Fruit fly (Drosophila melanogaster) whole organism, adult: ENCODE data around the gene slif.

Source experiments
- CG11617 ChIP-seq: fragments of 200-800 bp; sonication (Bioruptor generic); optimal IDR thresholded peaks from 2 replicates; lab custom pipeline; 2017; ENCODE audit warnings: mild to moderate bottlenecking, missing biosample characterization, missing genetic modification reagents, missing genetic modification characterization
- CG12768 ChIP-seq: fragments of 200-800 bp; sonication (Bioruptor generic); optimal IDR thresholded peaks from 2 replicates; lab custom pipeline; 2017; ENCODE audit warnings: missing biosample characterization, missing genetic modification characterization, mild to moderate bottlenecking, moderate library complexity, missing genetic modification reagents
- CG14711 ChIP-seq: fragments of 200-800 bp; sonication (Bioruptor generic); optimal IDR thresholded peaks from 2 replicates; lab custom pipeline; 2018; ENCODE audit warnings: missing biosample characterization, mild to moderate bottlenecking, missing genetic modification characterization, moderate library complexity
- CG1620 ChIP-seq: fragments of 200-800 bp; sonication (Bioruptor generic); optimal IDR thresholded peaks from 2 replicates; lab custom pipeline; 2016; ENCODE audit warnings: missing biosample characterization, missing genetic modification characterization
- CG33017 ChIP-seq: fragments of 200-800 bp; sonication (Bioruptor generic); optimal IDR thresholded peaks from 2 replicates; lab custom pipeline; 2018; ENCODE audit warnings: missing biosample characterization, mild to moderate bottlenecking, missing genetic modification characterization, moderate library complexity
- CG5204 ChIP-seq: fragments of 200-800 bp; sonication (Bioruptor generic); optimal IDR thresholded peaks from 2 replicates; lab custom pipeline; 2016; ENCODE audit warnings: missing biosample characterization, missing genetic modification characterization
- CG7045 ChIP-seq: fragments of 200-800 bp; sonication (Bioruptor generic); optimal IDR thresholded peaks from 2 replicates; lab custom pipeline; 2017; ENCODE audit warnings: missing biosample characterization, mild to moderate bottlenecking, missing genetic modification characterization
- CG7101 ChIP-seq: fragments of 200-800 bp; sonication (Bioruptor generic); optimal IDR thresholded peaks from 2 replicates; lab custom pipeline; 2018; ENCODE audit warnings: missing biosample characterization, mild to moderate bottlenecking, missing genetic modification characterization, moderate library complexity
- Clk ChIP-seq: fragments of 200-800 bp; sonication (Bioruptor generic); optimal IDR thresholded peaks from 2 replicates; lab custom pipeline; 2017; ENCODE audit warnings: missing biosample characterization, missing genetic modification characterization
- Crg-1 ChIP-seq: fragments of 200-800 bp; sonication (Bioruptor generic); optimal IDR thresholded peaks from 2 replicates; lab custom pipeline; 2016; ENCODE audit warnings: missing biosample characterization, missing genetic modification characterization
- Hr96 ChIP-seq: fragments of 200-800 bp; sonication (Bioruptor generic); optimal IDR thresholded peaks from 2 replicates; lab custom pipeline; 2016; ENCODE audit warnings: missing biosample characterization, missing genetic modification characterization
- Mnt ChIP-seq: fragments of 200-800 bp; sonication (Bioruptor generic); optimal IDR thresholded peaks from 2 replicates; lab custom pipeline; 2016; ENCODE audit warnings: missing biosample characterization, mild to moderate bottlenecking, missing genetic modification characterization
- bab1 ChIP-seq: fragments of 200-800 bp; sonication (Bioruptor generic); optimal IDR thresholded peaks from 3 replicates; lab custom pipeline; 2019; ENCODE audit warnings: missing biosample characterization, mild to moderate bottlenecking, missing genetic modification characterization, moderate library complexity
- cic ChIP-seq: fragments of 200-800 bp; sonication (Bioruptor generic); optimal IDR thresholded peaks from 2 replicates; lab custom pipeline; 2017; ENCODE audit warnings: missing biosample characterization, mild to moderate bottlenecking, missing genetic modification characterization, moderate library complexity
- cnc ChIP-seq, 2 experiments: fragments of >200 bp; optimal IDR thresholded peaks; 2 replicates each; lab custom pipeline; 2017
- kay ChIP-seq: fragments of 200-800 bp; sonication (Bioruptor generic); peaks from one replicate; lab custom pipeline; 2016; ENCODE audit warnings: missing biosample characterization, missing genetic modification characterization, borderline replicate concordance
- ovo ChIP-seq: fragments of 200-800 bp; sonication (Bioruptor generic); optimal IDR thresholded peaks from 2 replicates; lab custom pipeline; 2016; ENCODE audit warnings: missing biosample characterization, missing genetic modification characterization
- pad ChIP-seq: fragments of 200-800 bp; sonication (Bioruptor generic); optimal IDR thresholded peaks from 3 replicates; lab custom pipeline; 2017; ENCODE audit warnings: missing biosample characterization, missing genetic modification characterization, mild to moderate bottlenecking, moderate library complexity, missing genetic modification reagents
- tj ChIP-seq: fragments of 200-800 bp; sonication (Bioruptor generic); optimal IDR thresholded peaks from 3 replicates; lab custom pipeline; 2017; ENCODE audit warnings: missing biosample characterization, mild to moderate bottlenecking, missing genetic modification characterization, moderate library complexity
- toe ChIP-seq: fragments of 200-800 bp; sonication (Bioruptor generic); optimal IDR thresholded peaks from 2 replicates; lab custom pipeline; 2016; ENCODE audit warnings: missing biosample characterization, missing genetic modification characterization

slif gene

dm6 chr3L:22879344-22879723 lies 1.5 kb upstream of the slif start:
- no peak for TF ChIP-seq CG14711 (tag; lab: Kevin White, UChicago)
- TF ChIP-seq CG12768 (GFP tag; lab: Kevin White, UChicago) = no peak
- TF ChIP-seq CG33017 (tag; lab: Kevin White, UChicago) = no peak
- no peak for TF ChIP-seq CG5204 (GFP tag; lab: Kevin White, UChicago)
- TF ChIP-seq cnc (optimal IDR thresholded peaks at IDR 0.05; lab: Kevin White, UChicago) = no peak
- TF ChIP-seq CG1620 (GFP tag; lab: Kevin White, UChicago) = no peak
- no peak for TF ChIP-seq ovo (GFP tag; lab: Kevin White, UChicago)
- no peak for TF ChIP-seq Hr96 (GFP tag; lab: Kevin White, UChicago)
- TF ChIP-seq kay (GFP tag; lab: Kevin White, UChicago) = no peak
- TF ChIP-seq bab1 (GFP tag; lab: Kevin White, UChicago) = no peak
- TF ChIP-seq CG7045 (GFP tag; lab: Kevin White, UChicago) = no peak

dm6 chr3L:22883649-22884048 lies 2.8 kb downstream of the slif start:
- no peak for TF ChIP-seq cic (GFP tag; lab: Kevin White, UChicago)
- TF ChIP-seq tj (GFP tag; lab: Kevin White, UChicago) = no peak
- TF ChIP-seq ovo (GFP tag; lab: Kevin White, UChicago) = no peak
- no peak for TF ChIP-seq Clk (GFP tag; lab: Kevin White, UChicago)
- no peak for TF ChIP-seq CG7101 (tag; lab: Kevin White, UChicago)
- no peak for TF ChIP-seq bab1 (GFP tag; lab: Kevin White, UChicago)
- TF ChIP-seq CG12768 (GFP tag; lab: Kevin White, UChicago) = no peak
- TF ChIP-seq CG14711 (tag; lab: Kevin White, UChicago) = no peak
- no peak for TF ChIP-seq CG33017 (tag; lab: Kevin White, UChicago)
- TF ChIP-seq CG11617 (GFP tag; lab: Kevin White, UChicago) = no peak
- TF ChIP-seq pad (GFP tag; lab: Kevin White, UChicago) = no peak
- TF ChIP-seq kay (GFP tag; lab: Kevin White, UChicago) = no peak
- no peak for TF ChIP-seq Mnt (GFP tag; lab: Kevin White, UChicago)
- no peak for TF ChIP-seq Hr96 (GFP tag; lab: Kevin White, UChicago)
- no peak for TF ChIP-seq CG1620 (GFP tag; lab: Kevin White, UChicago)
- no peak for TF ChIP-seq cnc (optimal IDR thresholded peaks at IDR 0.05; lab: Kevin White, UChicago)

dm6 chr3L:22884481-22884880 lies 3.6 kb downstream of the slif start:
- TF ChIP-seq CG7045 (GFP tag; lab: Kevin White, UChicago) (no peak), cnc (optimal IDR thresholded peaks at IDR 0.05; lab: Kevin White, UChicago) (no peak), CG14711 (tag; lab: Kevin White, UChicago) (no peak), Clk (GFP tag; lab: Kevin White, UChicago) (no peak), CG11617 (GFP tag; lab: Kevin White, UChicago) (no peak), toe (no peak), tj (GFP tag; lab: Kevin White, UChicago) (no peak), CG1620 (GFP tag; lab: Kevin White, UChicago) (no peak), CG33017 (tag; lab: Kevin White, UChicago) (no peak), Crg-1 (GFP tag; lab: Kevin White, UChicago) (no peak), CG5204 (GFP tag; lab: Kevin White, UChicago) (no peak), pad (GFP tag; lab: Kevin White, UChicago) (no peak), cic (GFP tag; lab: Kevin White, UChicago) (no peak), Mnt (GFP tag; lab: Kevin White, UChicago) (no peak), kay (GFP tag; lab: Kevin White, UChicago) (no peak)

- TF ChIP-seq CG14711 (tag; lab: Kevin White, UChicago) (no peak), tj (GFP tag; lab: Kevin White, UChicago) (no peak), kay (GFP tag; lab: Kevin White, UChicago) (no peak), Crg-1 (GFP tag; lab: Kevin White, UChicago) (no peak), CG11617 (GFP tag; lab: Kevin White, UChicago) (no peak), Hr96 (GFP tag; lab: Kevin White, UChicago) (no peak), CG7045 (GFP tag; lab: Kevin White, UChicago) (no peak), CG5204 (GFP tag; lab: Kevin White, UChicago) (no peak), Clk (GFP tag; lab: Kevin White, UChicago) (no peak), CG33017 (tag; lab: Kevin White, UChicago) (no peak), CG1620 (GFP tag; lab: Kevin White, UChicago) (no peak), pad (GFP tag; lab: Kevin White, UChicago) (no peak), CG12768 (GFP tag; lab: Kevin White, UChicago) (no peak), ovo (GFP tag; lab: Kevin White, UChicago) (no peak), cnc (optimal IDR thresholded peaks at IDR 0.05; lab: Kevin White, UChicago) (no peak), cic (GFP tag; lab: Kevin White, UChicago) (no peak), toe (no peak), bab1 (GFP tag; lab: Kevin White, UChicago) (no peak)
These were observed 5.0 kb downstream of the slif start for dm6 chr3L:22885843-22886242.

- peak; percentile 65 for TF ChIP-seq CG12768 (GFP tag; lab: Kevin White, UChicago)
- TF ChIP-seq cic (GFP tag; lab: Kevin White, UChicago) = peak; percentile 70
- peak; percentile 15 for TF ChIP-seq Mnt (GFP tag; lab: Kevin White, UChicago)
- no peak for TF ChIP-seq Clk (GFP tag; lab: Kevin White, UChicago)
These were observed 6.1 kb downstream of the slif start for dm6 chr3L:22886939-22887338.

- TF ChIP-seq toe (no peak), ovo (GFP tag; lab: Kevin White, UChicago) (no peak), tj (GFP tag; lab: Kevin White, UChicago) (no peak), bab1 (GFP tag; lab: Kevin White, UChicago) (no peak), CG5204 (GFP tag; lab: Kevin White, UChicago) (no peak), CG33017 (tag; lab: Kevin White, UChicago) (no peak), CG1620 (GFP tag; lab: Kevin White, UChicago) (no peak), pad (GFP tag; lab: Kevin White, UChicago) (no peak), cnc (optimal IDR thresholded peaks at IDR 0.05; lab: Kevin White, UChicago) (no peak), Mnt (GFP tag; lab: Kevin White, UChicago) (no peak), CG14711 (tag; lab: Kevin White, UChicago) (no peak), CG7101 (tag; lab: Kevin White, UChicago) (no peak), CG12768 (GFP tag; lab: Kevin White, UChicago) (no peak), CG7045 (GFP tag; lab: Kevin White, UChicago) (no peak), kay (GFP tag; lab: Kevin White, UChicago) (no peak), Hr96 (GFP tag; lab: Kevin White, UChicago) (no peak)
These were observed 6.8 kb downstream of the slif start for dm6 chr3L:22887677-22888076.
